Fruit fly (Drosophila melanogaster): ENCODE measurements around the gene CG13040.

- TF ChIP-seq Met (GFP tag; optimal IDR thresholded peaks at IDR 0.05), result no peak
- TF ChIP-seq OdsH (GFP tag; optimal IDR thresholded peaks at IDR 0.05), result no peak
- no peak for TF ChIP-seq salr (GFP tag; optimal IDR thresholded peaks at IDR 0.05)
- TF ChIP-seq dac (GFP tag; optimal IDR thresholded peaks at IDR 0.05), result no peak
- TF ChIP-seq Hr39 (GFP tag; optimal IDR thresholded peaks at IDR 0.05), result no peak
- TF ChIP-seq Lpt (GFP tag; optimal IDR thresholded peaks at IDR 0.05), result no peak
- no peak for TF ChIP-seq CG32006 (GFP tag; optimal IDR thresholded peaks at IDR 0.05)
- TF ChIP-seq CG4318 (GFP tag; optimal IDR thresholded peaks at IDR 0.05), result no peak
- no peak for TF ChIP-seq Ets21C (GFP tag; optimal IDR thresholded peaks at IDR 0.05)
These were observed 33.2 kb upstream of the CG13040 start for dm6 chr3L:16359795-16360194.
